Fruit fly (Drosophila melanogaster): ENCODE measurements around the gene CG12520.
A peak's percentile ranks its signal among the peaks of the same experiment; 100 is the strongest.

The CG12520 gene

DNA sequence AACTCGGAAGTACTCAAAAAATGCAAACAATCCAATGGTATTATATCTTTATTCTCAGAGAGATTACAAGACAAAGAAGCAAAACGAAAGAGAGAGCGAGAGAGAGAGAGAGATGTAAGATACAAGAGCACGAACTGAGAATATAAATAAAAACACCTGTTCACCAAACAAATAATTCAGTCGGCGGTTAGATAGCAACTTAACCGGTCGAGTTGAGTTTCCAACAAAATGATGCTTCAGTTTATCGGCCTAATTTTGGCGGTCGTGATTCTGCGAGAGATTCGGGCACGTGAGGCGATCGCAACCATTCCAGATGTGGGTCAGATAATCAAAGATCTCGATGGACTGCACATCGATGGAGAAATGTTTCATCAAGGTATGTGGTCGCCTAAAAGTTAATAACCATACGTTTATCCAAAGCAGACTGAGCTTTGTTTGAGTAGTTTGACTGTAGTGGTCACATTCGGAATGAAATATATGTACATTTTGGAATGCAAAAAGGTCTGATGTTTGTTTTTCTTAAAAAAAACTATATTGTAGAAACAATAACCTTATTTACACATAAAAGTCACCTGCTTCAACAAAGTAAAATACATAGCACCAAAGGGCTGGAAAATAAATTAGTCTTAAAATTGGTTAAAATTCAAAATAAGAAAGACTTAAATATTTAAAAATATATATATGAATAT lies 9.9 kb downstream of the CG12520 start, which contains the start of gene CG14118:
Gene CG14118, plus strand, starts transcription at position 174 of the 689 bp plus-strand sequence.
- TF ChIP-seq pros (GFP tag; optimal IDR thresholded peaks at IDR 0.05) (no peak), kah (GFP tag; optimal IDR thresholded peaks at IDR 0.05) (peak; percentile 87), pho (GFP tag; optimal IDR thresholded peaks at IDR 0.05) (peak; percentile 26), pan (optimal IDR thresholded peaks at IDR 0.05) (no peak), pan (GFP tag; optimal IDR thresholded peaks at IDR 0.05 in 1 of 2, IDR thresholded peaks at IDR 0.05 in 1 of 2) (peak in 1 of 2 experiments; percentile 18), nau (GFP tag; optimal IDR thresholded peaks at IDR 0.05) (peak; percentile 6), stc (GFP tag; IDR thresholded peaks at IDR 0.05) (0 out of 2 replicates have a peak, but pooled peaks have one; percentile 14), Sox102F (GFP tag; optimal IDR thresholded peaks at IDR 0.05) (peak; percentile 28), sd (tag; optimal IDR thresholded peaks at IDR 0.05) (peak; percentile 38), CG9817 (tag; optimal IDR thresholded peaks at IDR 0.05) (peak; percentile 21), chinmo (GFP tag; IDR thresholded peaks at IDR 0.05; ENCODE audit: partially characterized antibody) (no peak), fd3F (GFP tag; optimal IDR thresholded peaks at IDR 0.05) (peak; percentile 61), CG18619 (GFP tag; optimal IDR thresholded peaks at IDR 0.05) (peak; percentile 13), CG10462 (GFP tag; optimal IDR thresholded peaks at IDR 0.05) (no peak), sim (GFP tag; IDR thresholded peaks at IDR 0.05) (no peak), Awh (GFP tag; IDR thresholded peaks at IDR 0.05) (peak; percentile 54; the same call in 1 of the 2 replicates), CG7745 (tag; optimal IDR thresholded peaks at IDR 0.05) (no peak), eyg (GFP tag; optimal IDR thresholded peaks at IDR 0.05) (no peak), Fer3 (tag; optimal IDR thresholded peaks at IDR 0.05) (peak; percentile 34), CG15073 (GFP tag; optimal IDR thresholded peaks at IDR 0.05) (no peak), lmd (GFP tag; IDR thresholded peaks at IDR 0.05) (no peak), dysf (GFP tag; IDR thresholded peaks at IDR 0.05) (peak; percentile 10; the same call in 1 of the 3 replicates), Dek (tag; optimal IDR thresholded peaks at IDR 0.05) (peak; percentile 6), Dref (GFP tag; IDR thresholded peaks at IDR 0.05) (no peak), sens (GFP tag) (peak; percentile 68), psq (GFP tag; optimal IDR thresholded peaks at IDR 0.05) (no peak), CG12155 (GFP tag; optimal IDR thresholded peaks at IDR 0.05) (no peak), CG15514 (GFP tag; optimal IDR thresholded peaks at IDR 0.05) (no peak), CG13424 (tag; optimal IDR thresholded peaks at IDR 0.05) (peak; percentile 12), CG13287 (GFP tag; IDR thresholded peaks at IDR 0.05; ENCODE audit: partially characterized antibody) (peak; percentile 23; the same call in 1 of the 2 replicates), zfh1 (GFP tag; IDR thresholded peaks at IDR 0.05) (0 out of 3 replicates have a peak, but pooled peaks have one; percentile 32), Dll (GFP tag; IDR thresholded peaks at IDR 0.05; ENCODE audit: partially characterized antibody) (no peak), crc (GFP tag; optimal IDR thresholded peaks at IDR 0.05) (no peak), CG14667 (GFP tag; IDR thresholded peaks at IDR 0.05) (no peak), cg (GFP tag; optimal IDR thresholded peaks at IDR 0.05) (peak; percentile 23), CG2120 (GFP tag; optimal IDR thresholded peaks at IDR 0.05) (peak; percentile 24), CG10654 (GFP tag; optimal IDR thresholded peaks at IDR 0.05) (no peak), CG11093 (GFP tag; IDR thresholded peaks at IDR 0.05) (no peak; the same call in 2 of the 3 replicates), Dbx (GFP tag; IDR thresholded peaks at IDR 0.05) (0 out of 3 replicates have a peak, but pooled peaks have one; percentile 18), ab (GFP tag; optimal IDR thresholded peaks at IDR 0.05) (no peak), CG2678 (tag; optimal IDR thresholded peaks at IDR 0.05) (peak; percentile 45), nerfin-2 (GFP tag; IDR thresholded peaks at IDR 0.05; ENCODE audit: partially characterized antibody) (no peak), CG10209 (GFP tag; optimal IDR thresholded peaks at IDR 0.05) (peak; percentile 53), CG12659 (GFP tag; optimal IDR thresholded peaks at IDR 0.05) (peak; percentile 42), PHDP (tag; optimal IDR thresholded peaks at IDR 0.05) (peak; percentile 54), CG15601 (tag; optimal IDR thresholded peaks at IDR 0.05) (peak; percentile 46), CG3281 (GFP tag; optimal IDR thresholded peaks at IDR 0.05) (no peak), cwo (GFP tag; optimal IDR thresholded peaks at IDR 0.05) (peak; percentile 55), Ptx1 (GFP tag; IDR thresholded peaks at IDR 0.05) (0 out of 2 replicates have a peak, but pooled peaks have one; percentile 15)

Data from whole organism, embryonic.